Worm (Caenorhabditis elegans) whole organism, early embryonic: ENCODE measurements around the gene srh-79.

Experiments
- B0310.2 ChIP-seq: sonication (generic microtip); optimal IDR thresholded peaks from 2 replicates; lab custom pipeline; 2016; ENCODE audit warnings: mild to moderate bottlenecking, missing genetic modification characterization, missing compliant biosample characterization
- ceh-13 ChIP-seq: fragments of 200-800 bp; sonication (Bioruptor generic); optimal IDR thresholded peaks from 2 replicates; lab custom pipeline; 2018; ENCODE audit warnings: mild to moderate bottlenecking, missing genetic modification characterization, missing compliant biosample characterization
- hmg-4 ChIP-seq: fragments of 200-800 bp; sonication (Bioruptor generic); optimal IDR thresholded peaks from 2 replicates; lab custom pipeline; 2018; ENCODE audit warnings: mild to moderate bottlenecking, missing genetic modification characterization, missing compliant biosample characterization
- tbx-37 ChIP-seq: fragments of 200-800 bp; sonication (Bioruptor generic); conservative IDR thresholded peaks from 2 replicates; pipeline ENCODE4 v1.3.6; 2022; ENCODE audit warnings: missing genetic modification reagents, missing genetic modification characterization, missing compliant biosample characterization
- tra-4 ChIP-seq: sonication (generic microtip); optimal IDR thresholded peaks from 2 replicates; lab custom pipeline; 2017; ENCODE audit warnings: missing genetic modification characterization, missing compliant biosample characterization

DNA sequence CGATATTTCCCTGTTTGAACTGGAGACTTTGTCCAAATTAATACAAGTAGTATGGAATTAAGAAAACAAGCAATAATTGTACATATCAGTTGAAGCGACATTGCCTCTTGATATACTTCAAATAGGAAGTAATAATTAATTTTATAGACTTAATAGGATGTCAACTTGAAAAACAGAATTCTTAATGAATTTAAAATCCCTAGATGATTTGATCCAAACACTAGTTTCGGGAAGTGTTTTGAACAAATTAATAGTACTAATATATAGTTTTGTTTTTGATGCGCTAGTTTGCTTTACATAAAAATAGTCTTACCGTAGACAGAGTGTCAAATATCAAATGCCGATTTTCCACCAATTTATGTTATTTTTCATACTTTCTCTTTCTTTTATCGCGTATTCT lies 19.1 kb upstream of the srh-79 start, which contains the start of gene str-190:
- TF ChIP-seq tbx-37 (GFP tag; lab: Robert Waterston, UW) (no peak), B0310.2 (tag; lab: Kevin White, UChicago) (no peak), tra-4 (tag; lab: Kevin White, UChicago) (no peak), hmg-4 (GFP tag; lab: Kevin White, UChicago) (no peak), ceh-13 (GFP tag; lab: Kevin White, UChicago) (no peak)
